Fruit fly (Drosophila melanogaster) whole organism, embryonic: ENCODE data around the gene Sdic1.
A peak's percentile ranks its signal among the peaks of the same experiment; 100 is the strongest.

ENCODE experiments used
- Atf3 ChIP-seq: fragments of 200-800 bp; sonication (Bioruptor generic); optimal IDR thresholded peaks from 3 replicates; lab custom pipeline; 2016; ENCODE audit warnings: missing biosample characterization, missing genetic modification characterization
- Awh ChIP-seq: fragments of 200-800 bp; sonication (Bioruptor generic); IDR thresholded peaks from 2 replicates; pipeline ENCODE4, ENCODE4 v1.3.6; 2022; ENCODE audit warnings: missing biosample characterization, missing genetic modification characterization
- B-H2 ChIP-seq: fragments of 200-800 bp; sonication (Bioruptor generic); optimal IDR thresholded peaks from 2 replicates; lab custom pipeline; 2018; ENCODE audit warnings: missing biosample characterization, mild to moderate bottlenecking, missing genetic modification characterization
- CG10654 ChIP-seq: fragments of 200-800 bp; sonication (Bioruptor generic); optimal IDR thresholded peaks from 2 replicates; lab custom pipeline; 2016; ENCODE audit warnings: missing biosample characterization, missing genetic modification characterization
- CG11398 ChIP-seq: fragments of 200-800 bp; sonication (Bioruptor generic); optimal IDR thresholded peaks from 2 replicates; lab custom pipeline; 2016; ENCODE audit warnings: missing biosample characterization, missing genetic modification characterization
- CG12071 ChIP-seq: fragments of 200-800 bp; sonication (Bioruptor generic); optimal IDR thresholded peaks from 3 replicates; lab custom pipeline; 2018; ENCODE audit warnings: missing biosample characterization, mild to moderate bottlenecking, missing genetic modification characterization
- CG12104 ChIP-seq: fragments of 200-800 bp; sonication (Bioruptor generic); optimal IDR thresholded peaks from 3 replicates; lab custom pipeline; 2016; ENCODE audit warnings: missing biosample characterization, missing genetic modification characterization
- CG14667 ChIP-seq: fragments of 200-800 bp; sonication (Bioruptor generic); IDR thresholded peaks from 2 replicates; pipeline ENCODE4 v1.3.6; 2022; ENCODE audit warnings: missing biosample characterization, missing genetic modification characterization
- CG16779 ChIP-seq: fragments of 200-800 bp; sonication (Bioruptor generic); IDR thresholded peaks from 2 replicates; pipeline ENCODE4 v1.3.6; 2022; ENCODE audit warnings: missing biosample characterization, missing genetic modification characterization
- CG17359 ChIP-seq: fragments of 200-800 bp; sonication (Bioruptor generic); optimal IDR thresholded peaks from 3 replicates; lab custom pipeline; 2018; ENCODE audit warnings: missing biosample characterization, mild to moderate bottlenecking, missing genetic modification characterization, moderate library complexity
- CG18764 ChIP-seq: fragments of 200-800 bp; sonication (Bioruptor generic); optimal IDR thresholded peaks from 3 replicates; lab custom pipeline; 2016; ENCODE audit warnings: missing biosample characterization, missing genetic modification characterization
- CG2199 ChIP-seq: fragments of 200-800 bp; sonication (Bioruptor generic); IDR thresholded peaks from 3 replicates; pipeline ENCODE4 v1.3.6; 2022; ENCODE audit warnings: missing biosample characterization, missing genetic modification characterization
- CG30431 ChIP-seq: fragments of 200-800 bp; sonication (Bioruptor generic); optimal IDR thresholded peaks from 2 replicates; lab custom pipeline; 2017; ENCODE audit warnings: missing biosample characterization, missing genetic modification characterization
- CG3163 ChIP-seq: fragments of 200-800 bp; sonication (Bioruptor generic); optimal IDR thresholded peaks from 3 replicates; lab custom pipeline; 2016; ENCODE audit warnings: missing biosample characterization, missing genetic modification characterization
- CG33557 ChIP-seq: fragments of 200-800 bp; sonication (Bioruptor generic); optimal IDR thresholded peaks from 2 replicates; lab custom pipeline; 2019; ENCODE audit warnings: missing biosample characterization, mild to moderate bottlenecking, missing genetic modification characterization, moderate library complexity
- CG3407 ChIP-seq: fragments of 200-800 bp; sonication (Bioruptor generic); optimal IDR thresholded peaks from 2 replicates; lab custom pipeline; 2018; ENCODE audit warnings: missing biosample characterization, mild to moderate bottlenecking, missing genetic modification characterization
- CG4328 ChIP-seq: fragments of 200-800 bp; sonication (Bioruptor generic); optimal IDR thresholded peaks from 3 replicates; lab custom pipeline; 2017; ENCODE audit warnings: missing biosample characterization, missing genetic modification reagents, missing genetic modification characterization
- CG6254 ChIP-seq: fragments of 200-800 bp; sonication (Bioruptor generic); optimal IDR thresholded peaks from 3 replicates; lab custom pipeline; 2017; ENCODE audit warnings: mild to moderate bottlenecking, missing biosample characterization, missing genetic modification reagents, missing genetic modification characterization
- CG6854 ChIP-seq: fragments of 200-800 bp; sonication (Bioruptor generic); optimal IDR thresholded peaks from 3 replicates; lab custom pipeline; 2017; ENCODE audit warnings: missing biosample characterization, mild to moderate bottlenecking, missing genetic modification characterization
- CG7839 ChIP-seq: fragments of 200-800 bp; sonication (Bioruptor generic); optimal IDR thresholded peaks from 3 replicates; lab custom pipeline; 2018; ENCODE audit warnings: missing biosample characterization, mild to moderate bottlenecking, missing genetic modification characterization, moderate library complexity
- CG7963 ChIP-seq: fragments of 200-800 bp; sonication (Bioruptor generic); IDR thresholded peaks from 3 replicates; pipeline ENCODE4 v1.3.6; 2022; ENCODE audit warnings: missing biosample characterization, missing genetic modification characterization; ENCODE audit not compliant: partially characterized antibody
- CG7987 ChIP-seq: fragments of 200-800 bp; sonication (Bioruptor generic); optimal IDR thresholded peaks from 2 replicates; lab custom pipeline; 2018; ENCODE audit warnings: missing biosample characterization, mild to moderate bottlenecking, missing genetic modification characterization, moderate library complexity
- CG8359 ChIP-seq: fragments of 200-800 bp; sonication (Bioruptor generic); optimal IDR thresholded peaks from 2 replicates; lab custom pipeline; 2017; ENCODE audit warnings: missing biosample characterization, mild to moderate bottlenecking, missing genetic modification characterization, borderline replicate concordance
- CG8388 ChIP-seq: fragments of 200-800 bp; sonication (Bioruptor generic); optimal IDR thresholded peaks from 2 replicates; lab custom pipeline; 2019; ENCODE audit warnings: missing biosample characterization, mild to moderate bottlenecking, missing genetic modification characterization, moderate library complexity
- CG9932 ChIP-seq: fragments of 200-800 bp; sonication (Bioruptor generic); IDR thresholded peaks from 2 replicates; pipeline ENCODE4 v1.3.6; 2022; ENCODE audit warnings: missing biosample characterization, missing genetic modification characterization
- CkIIα-i1 ChIP-seq: fragments of 200-800 bp; sonication (Bioruptor generic); IDR thresholded peaks from 2 replicates; pipeline ENCODE4 v1.3.6; 2022; ENCODE audit warnings: missing biosample characterization, missing genetic modification characterization
- D19A ChIP-seq: fragments of 200-800 bp; optimal IDR thresholded peaks from 3 replicates; lab custom pipeline; 2019; ENCODE audit warnings: missing biosample characterization, mild to moderate bottlenecking, missing genetic modification characterization, moderate library complexity
- Drgx ChIP-seq: fragments of 200-800 bp; sonication (Bioruptor generic); IDR thresholded peaks from 2 replicates; pipeline ENCODE4 v1.3.6; 2022; ENCODE audit warnings: missing biosample characterization, missing genetic modification characterization
- Fer1 ChIP-seq: fragments of 200-800 bp; sonication (Bioruptor generic); optimal IDR thresholded peaks from 2 replicates; lab custom pipeline; 2017; ENCODE audit warnings: missing biosample characterization, mild to moderate bottlenecking, missing genetic modification characterization
- GATAe ChIP-seq: fragments of 200-800 bp; sonication (Bioruptor generic); conservative IDR thresholded peaks from 2 replicates; pipeline ENCODE4 v1.3.6; 2022; ENCODE audit warnings: missing biosample characterization, missing genetic modification characterization
- Jarid2 ChIP-seq: fragments of 200-800 bp; sonication (Bioruptor generic); optimal IDR thresholded peaks from 3 replicates; lab custom pipeline; 2017; ENCODE audit warnings: mild to moderate bottlenecking, missing biosample characterization, missing genetic modification reagents, missing genetic modification characterization
- Lhr ChIP-seq: fragments of 200-800 bp; sonication (Bioruptor generic); optimal IDR thresholded peaks from 3 replicates; lab custom pipeline; 2017; ENCODE audit warnings: mild to moderate bottlenecking, missing biosample characterization, missing genetic modification reagents, missing genetic modification characterization
- Mad ChIP-seq: fragments of 200-800 bp; sonication (Bioruptor generic); optimal IDR thresholded peaks from 2 replicates; lab custom pipeline; 2016; ENCODE audit warnings: missing biosample characterization, missing genetic modification characterization
- Max ChIP-seq: fragments of 200-800 bp; sonication (Bioruptor generic); optimal IDR thresholded peaks from 2 replicates; lab custom pipeline; 2016; ENCODE audit warnings: missing biosample characterization, mild to moderate bottlenecking, missing genetic modification characterization
- Myb ChIP-seq: fragments of 200-800 bp; sonication (Bioruptor generic); optimal IDR thresholded peaks from 2 replicates; lab custom pipeline; 2016; ENCODE audit warnings: missing biosample characterization, missing genetic modification characterization
- Nf-YC ChIP-seq: fragments of 200-800 bp; optimal IDR thresholded peaks from 3 replicates; lab custom pipeline; 2019; ENCODE audit warnings: missing biosample characterization, mild to moderate bottlenecking, missing genetic modification characterization, moderate library complexity
- PHDP ChIP-seq: fragments of 200-800 bp; sonication (Bioruptor generic); optimal IDR thresholded peaks from 3 replicates; lab custom pipeline; 2018; ENCODE audit warnings: missing biosample characterization, mild to moderate bottlenecking, missing genetic modification characterization, moderate library complexity
- YL-1 ChIP-seq: fragments of 200-800 bp; sonication (Bioruptor generic); optimal IDR thresholded peaks from 3 replicates; lab custom pipeline; 2017; ENCODE audit warnings: missing biosample characterization, mild to moderate bottlenecking, missing genetic modification characterization
- aop ChIP-seq: fragments of 200-800 bp; sonication (Bioruptor generic); IDR thresholded peaks from 2 replicates; pipeline ENCODE4 v1.3.6; 2022; ENCODE audit warnings: missing biosample characterization, missing genetic modification characterization
- bab2 ChIP-seq: fragments of 200-800 bp; sonication (Bioruptor generic); optimal IDR thresholded peaks from 2 replicates; lab custom pipeline; 2016; ENCODE audit warnings: missing biosample characterization, missing genetic modification characterization
- bbx ChIP-seq: fragments of 200-800 bp; sonication (Bioruptor generic); IDR thresholded peaks from 2 replicates; pipeline ENCODE4 v1.3.6; 2022; ENCODE audit warnings: missing biosample characterization, missing genetic modification characterization; ENCODE audit not compliant: partially characterized antibody
- dysf ChIP-seq: fragments of 200-800 bp; sonication (Bioruptor generic); IDR thresholded peaks from 3 replicates; pipeline ENCODE4 v1.3.6; 2022; ENCODE audit warnings: missing biosample characterization, missing genetic modification characterization
- ewg ChIP-seq: fragments of 200-800 bp; sonication (Bioruptor generic); optimal IDR thresholded peaks from 3 replicates; lab custom pipeline; 2017; ENCODE audit warnings: mild to moderate bottlenecking, missing biosample characterization, missing genetic modification reagents, missing genetic modification characterization
- fd96Cb ChIP-seq: fragments of 200-800 bp; sonication (Bioruptor generic); optimal IDR thresholded peaks from 2 replicates; lab custom pipeline; 2018; ENCODE audit warnings: missing biosample characterization, mild to moderate bottlenecking, missing genetic modification characterization, moderate library complexity
- gcm2 ChIP-seq: fragments of 200-800 bp; sonication (Bioruptor generic); optimal IDR thresholded peaks from 2 replicates; lab custom pipeline; 2016; ENCODE audit warnings: missing biosample characterization, missing genetic modification characterization
- knrl ChIP-seq: fragments of 200-800 bp; sonication (Bioruptor generic); IDR thresholded peaks from 3 replicates; pipeline ENCODE4 v1.3.6; 2022; ENCODE audit warnings: missing biosample characterization, missing genetic modification characterization; ENCODE audit not compliant: partially characterized antibody
- psq ChIP-seq: fragments of 200-800 bp; sonication (Bioruptor generic); optimal IDR thresholded peaks from 2 replicates; lab custom pipeline; 2017; ENCODE audit warnings: missing biosample characterization, missing genetic modification characterization
- sim ChIP-seq: fragments of 200-800 bp; sonication (Bioruptor generic); IDR thresholded peaks from 2 replicates; pipeline ENCODE4 v1.3.6; 2022; ENCODE audit warnings: missing biosample characterization, missing genetic modification characterization
- sisA ChIP-seq: fragments of 200-800 bp; sonication (Bioruptor generic); IDR thresholded peaks from 2 replicates; pipeline ENCODE4 v1.3.6; 2022; ENCODE audit warnings: missing biosample characterization, missing genetic modification characterization
- twi ChIP-seq: fragments of 200-800 bp; optimal IDR thresholded peaks from 2 replicates; lab custom pipeline; 2019; ENCODE audit warnings: missing biosample characterization, mild to moderate bottlenecking, missing genetic modification characterization, moderate library complexity

The Sdic1 gene

DNA sequence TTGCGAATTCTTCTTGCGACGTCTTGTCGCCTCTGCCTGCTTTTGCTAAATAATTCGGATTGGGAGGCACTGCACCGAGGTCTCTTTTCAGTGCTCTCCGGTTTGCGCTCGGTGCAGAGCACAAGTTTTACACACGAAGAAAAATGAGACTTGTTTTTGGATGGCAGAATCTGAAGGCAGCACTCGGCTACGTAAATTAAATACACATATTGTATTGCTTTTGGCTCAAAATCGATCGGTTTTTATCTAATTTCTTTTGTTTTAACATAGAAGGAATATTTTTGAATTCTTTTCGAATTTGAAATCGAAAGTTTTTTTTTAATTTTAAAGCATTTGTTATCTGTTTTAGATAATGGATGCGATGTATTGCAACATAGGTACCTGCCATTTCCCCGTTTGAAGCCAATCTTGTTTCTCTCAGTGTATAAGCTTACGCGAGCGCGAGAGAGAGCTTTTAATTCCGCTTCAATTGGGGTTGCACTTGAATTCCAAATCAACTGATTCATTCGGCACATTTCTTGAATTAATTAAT, 4.9 kb downstream of the Sdic1 start, which contains the start of gene AnxB10 (continued):
- no peak for TF ChIP-seq psq (GFP tag; lab: Kevin White, UChicago)
- no peak for TF ChIP-seq CG16779 (GFP tag; lab: Robert Waterston, UW)
- 0 out of 2 replicates have a peak, but pooled peaks have one; percentile 21 for TF ChIP-seq CG9932
- peak; percentile 72 for TF ChIP-seq CG7839 (tag; lab: Kevin White, UChicago)
- peak; percentile 33 for TF ChIP-seq Mad (GFP tag; lab: Kevin White, UChicago)
- peak; percentile 14 for TF ChIP-seq CG4328
- peak; percentile 39 for TF ChIP-seq Nf-YC (tag; lab: Kevin White, UChicago)
- TF ChIP-seq dysf (GFP tag; lab: Robert Waterston, UW): peak; percentile 73
- no peak for TF ChIP-seq gcm2 (GFP tag; lab: Kevin White, UChicago)
- TF ChIP-seq CG6854 (GFP tag; lab: Kevin White, UChicago): peak; percentile 60
- no peak for TF ChIP-seq twi (tag; lab: Kevin White, UChicago)
- no peak for TF ChIP-seq GATAe (GFP tag; lab: Robert Waterston, UW)
- TF ChIP-seq CG6254: peak; percentile 32
- TF ChIP-seq CG12071 (GFP tag; lab: Kevin White, UChicago): peak; percentile 44
- no peak for TF ChIP-seq CG3407 (GFP tag; lab: Kevin White, UChicago)
- no peak for TF ChIP-seq bbx
- TF ChIP-seq CG11398 (GFP tag; lab: Kevin White, UChicago): no peak
- TF ChIP-seq sim (GFP tag; lab: Robert Waterston, UW): no peak; the same call in 1 of the 2 replicates
- peak; percentile 2 for TF ChIP-seq Atf3 (GFP tag; lab: Kevin White, UChicago)
- no peak for TF ChIP-seq CG8359 (GFP tag; lab: Kevin White, UChicago)
- peak; percentile 42 for TF ChIP-seq CG12104 (GFP tag; lab: Kevin White, UChicago)
- no peak for TF ChIP-seq CG7963
- TF ChIP-seq CG3163 (GFP tag; lab: Kevin White, UChicago): peak; percentile 3
- TF ChIP-seq Max (GFP tag; lab: Kevin White, UChicago): peak; percentile 54
- TF ChIP-seq Jarid2 (GFP tag; lab: Kevin White, UChicago): peak; percentile 10
- TF ChIP-seq CG33557 (GFP tag; lab: Kevin White, UChicago): no peak
- TF ChIP-seq aop (GFP tag; lab: Robert Waterston, UW): no peak
- TF ChIP-seq PHDP: peak; percentile 36
- peak; percentile 57 for TF ChIP-seq CG17359 (tag; lab: Kevin White, UChicago)
- peak; percentile 93 for TF ChIP-seq Drgx (GFP tag; lab: Robert Waterston, UW)
- TF ChIP-seq ewg (GFP tag; lab: Kevin White, UChicago): peak; percentile 31
- no peak for TF ChIP-seq knrl (GFP tag; lab: Robert Waterston, UW)
- TF ChIP-seq sisA (GFP tag; lab: Robert Waterston, UW): peak; percentile 43; the same call in 1 of the 2 replicates
- TF ChIP-seq CG14667 (GFP tag; lab: Robert Waterston, UW): 0 out of 2 replicates have a peak, but pooled peaks have one; percentile 17
- TF ChIP-seq CG30431 (GFP tag; lab: Kevin White, UChicago): no peak
- TF ChIP-seq B-H2: no peak
- peak; percentile 39 for TF ChIP-seq CG8388 (GFP tag; lab: Kevin White, UChicago)
- TF ChIP-seq CG18764: peak; percentile 31
- no peak for TF ChIP-seq Lhr (GFP tag; lab: Kevin White, UChicago)
- TF ChIP-seq Fer1 (GFP tag; lab: Kevin White, UChicago): peak; percentile 76
- TF ChIP-seq bab2 (GFP tag; lab: Kevin White, UChicago): peak; percentile 31
- TF ChIP-seq CkIIα-i1 (GFP tag; lab: Robert Waterston, UW): no peak
- no peak for TF ChIP-seq CG2199 (GFP tag; lab: Robert Waterston, UW)
- TF ChIP-seq Myb (GFP tag; lab: Kevin White, UChicago): peak; percentile 4
- TF ChIP-seq Awh (GFP tag; lab: Robert Waterston, UW): no peak
- TF ChIP-seq YL-1 (GFP tag; lab: Kevin White, UChicago): no peak
- peak; percentile 56 for TF ChIP-seq D19A (tag; lab: Kevin White, UChicago)
- peak; percentile 56 for TF ChIP-seq CG10654 (GFP tag; lab: Kevin White, UChicago)
- peak; percentile 67 for TF ChIP-seq fd96Cb (tag; lab: Kevin White, UChicago)
- TF ChIP-seq CG7987 (GFP tag; lab: Kevin White, UChicago): no peak
